Fruit fly (Drosophila melanogaster) whole organism, embryonic: ENCODE measurements around the gene CG7548.
A peak's percentile ranks its signal among the peaks of the same experiment; 100 is the strongest.

Experiments
- Atf-2 ChIP-seq: fragments of 200-800 bp; sonication (Bioruptor generic); optimal IDR thresholded peaks from 2 replicates; lab custom pipeline; 2016; ENCODE audit warnings: missing biosample characterization, missing genetic modification characterization
- B-H1 ChIP-seq: fragments of 200-800 bp; sonication (Bioruptor generic); IDR thresholded peaks from 3 replicates; pipeline ENCODE4 v1.3.6; 2022; ENCODE audit warnings: missing biosample characterization, missing genetic modification characterization
- C15 ChIP-seq: fragments of 200-800 bp; sonication (Bioruptor generic); IDR thresholded peaks from 3 replicates; pipeline ENCODE4 v1.3.6; 2022; ENCODE audit warnings: missing biosample characterization, missing genetic modification characterization
- CG11560 ChIP-seq: fragments of 200-800 bp; sonication (Bioruptor generic); IDR thresholded peaks from 3 replicates; pipeline ENCODE4 v1.3.6; 2022; ENCODE audit warnings: missing biosample characterization, missing genetic modification characterization
- CG17328 ChIP-seq: fragments of 200-800 bp; sonication (Bioruptor generic); IDR thresholded peaks from 2 replicates; pipeline ENCODE4 v1.3.6; 2022; ENCODE audit warnings: missing biosample characterization, missing genetic modification characterization
- CG17359 ChIP-seq: fragments of 200-800 bp; sonication (Bioruptor generic); optimal IDR thresholded peaks from 3 replicates; lab custom pipeline; 2018; ENCODE audit warnings: missing biosample characterization, mild to moderate bottlenecking, missing genetic modification characterization, moderate library complexity
- CG17568 ChIP-seq: fragments of 200-800 bp; sonication (Bioruptor generic); optimal IDR thresholded peaks from 2 replicates; lab custom pipeline; 2018; ENCODE audit warnings: missing biosample characterization, mild to moderate bottlenecking, missing genetic modification characterization, moderate library complexity
- CG17802 ChIP-seq: fragments of 200-800 bp; sonication (Bioruptor generic); optimal IDR thresholded peaks from 2 replicates; lab custom pipeline; 2018; ENCODE audit warnings: missing biosample characterization, mild to moderate bottlenecking, missing genetic modification characterization, moderate library complexity
- CG17912 ChIP-seq: fragments of 200-800 bp; sonication (Bioruptor generic); optimal IDR thresholded peaks from 2 replicates; lab custom pipeline; 2018; ENCODE audit warnings: missing biosample characterization, mild to moderate bottlenecking, missing genetic modification characterization
- CG18011 ChIP-seq: fragments of 200-800 bp; sonication (Bioruptor generic); optimal IDR thresholded peaks from 2 replicates; lab custom pipeline; 2017; ENCODE audit warnings: missing biosample characterization, missing genetic modification characterization, mild to moderate bottlenecking, moderate library complexity, missing genotype
- CG18619 ChIP-seq: fragments of 200-800 bp; sonication (Bioruptor generic); optimal IDR thresholded peaks from 3 replicates; lab custom pipeline; 2017; ENCODE audit warnings: missing biosample characterization, mild to moderate bottlenecking, missing genetic modification characterization
- CG18764 ChIP-seq: fragments of 200-800 bp; sonication (Bioruptor generic); optimal IDR thresholded peaks from 3 replicates; lab custom pipeline; 2016; ENCODE audit warnings: missing biosample characterization, missing genetic modification characterization
- CG2678 ChIP-seq: fragments of 200-800 bp; sonication (Bioruptor generic); optimal IDR thresholded peaks from 3 replicates; lab custom pipeline; 2019; ENCODE audit warnings: missing biosample characterization, mild to moderate bottlenecking, missing genetic modification characterization, moderate library complexity
- CG30431 ChIP-seq: fragments of 200-800 bp; sonication (Bioruptor generic); optimal IDR thresholded peaks from 2 replicates; lab custom pipeline; 2017; ENCODE audit warnings: missing biosample characterization, missing genetic modification characterization
- CG31224 ChIP-seq: fragments of 200-800 bp; sonication (Bioruptor generic); IDR thresholded peaks from 2 replicates; pipeline ENCODE4 v1.3.6; 2022; ENCODE audit warnings: missing biosample characterization, missing genetic modification characterization
- CG34224 ChIP-seq: fragments of 200-800 bp; sonication (Bioruptor generic); IDR thresholded peaks from 3 replicates; pipeline ENCODE4 v1.3.6; 2022; ENCODE audit warnings: missing biosample characterization, missing genetic modification characterization; ENCODE audit not compliant: partially characterized antibody
- CG3995 ChIP-seq: fragments of 200-800 bp; sonication (Bioruptor generic); optimal IDR thresholded peaks from 3 replicates; lab custom pipeline; 2016; ENCODE audit warnings: missing biosample characterization, missing genetic modification characterization
- CG4424 ChIP-seq: fragments of 200-800 bp; sonication (Bioruptor generic); optimal IDR thresholded peaks from 3 replicates; lab custom pipeline; 2016; ENCODE audit warnings: missing biosample characterization, missing genetic modification characterization
- CG6813 ChIP-seq: fragments of 200-800 bp; sonication (Bioruptor generic); optimal IDR thresholded peaks from 2 replicates; lab custom pipeline; 2017; ENCODE audit warnings: missing biosample characterization, missing genetic modification characterization, mild to moderate bottlenecking, moderate library complexity, missing genetic modification reagents
- CG8478 ChIP-seq: fragments of >200 bp; optimal IDR thresholded peaks from 2 replicates; lab custom pipeline; 2018
- Dek ChIP-seq: fragments of 200-800 bp; sonication (Bioruptor generic); optimal IDR thresholded peaks from 3 replicates; lab custom pipeline; 2019; ENCODE audit warnings: missing biosample characterization, mild to moderate bottlenecking, missing genetic modification characterization, moderate library complexity
- E2f2 ChIP-seq: fragments of 200-800 bp; sonication (Bioruptor generic); IDR thresholded peaks from 2 replicates; pipeline ENCODE4 v1.3.6; 2022; ENCODE audit warnings: missing biosample characterization, missing genetic modification characterization
- Ets97D ChIP-seq: fragments of 200-800 bp; sonication (Bioruptor generic); optimal IDR thresholded peaks from 3 replicates; lab custom pipeline; 2016; ENCODE audit warnings: missing biosample characterization, missing genetic modification characterization
- Max ChIP-seq: fragments of 200-800 bp; sonication (Bioruptor generic); optimal IDR thresholded peaks from 2 replicates; lab custom pipeline; 2016; ENCODE audit warnings: missing biosample characterization, mild to moderate bottlenecking, missing genetic modification characterization
- Mes4 ChIP-seq: fragments of 200-800 bp; sonication (Bioruptor generic); optimal IDR thresholded peaks from 2 replicates; lab custom pipeline; 2016; ENCODE audit warnings: missing biosample characterization, missing genetic modification characterization
- NFAT ChIP-seq: fragments of 200-800 bp; sonication (Bioruptor generic); IDR thresholded peaks from 2 replicates; pipeline ENCODE4 v1.3.6; 2022; ENCODE audit warnings: missing biosample characterization, missing genetic modification characterization
- NK7.1 ChIP-seq: fragments of 200-800 bp; sonication (Bioruptor generic); optimal IDR thresholded peaks from 3 replicates; lab custom pipeline; 2016; ENCODE audit warnings: missing biosample characterization, missing genetic modification characterization
- Opbp ChIP-seq: fragments of 200-800 bp; sonication (Bioruptor generic); IDR thresholded peaks from 3 replicates; pipeline ENCODE4 v1.3.6; 2022; ENCODE audit warnings: missing biosample characterization, missing genetic modification characterization; ENCODE audit not compliant: partially characterized antibody
- Ptx1 ChIP-seq: fragments of 200-800 bp; sonication (Bioruptor generic); IDR thresholded peaks from 2 replicates; pipeline ENCODE4 v1.3.6; 2022; ENCODE audit warnings: missing biosample characterization, missing genetic modification characterization
- Six4 ChIP-seq: fragments of 200-800 bp; sonication (Bioruptor generic); optimal IDR thresholded peaks from 2 replicates; lab custom pipeline; 2016; ENCODE audit warnings: missing biosample characterization, missing genetic modification characterization
- Ssrp ChIP-seq: fragments of 200-800 bp; sonication (Bioruptor generic); optimal IDR thresholded peaks from 2 replicates; lab custom pipeline; 2018; ENCODE audit warnings: missing biosample characterization, mild to moderate bottlenecking, missing genetic modification characterization, moderate library complexity
- Tbp ChIP-seq: fragments of >200 bp; optimal IDR thresholded peaks from 2 replicates; lab custom pipeline; 2018; ENCODE audit warnings: missing biosample characterization, missing genetic modification characterization
- Trl ChIP-seq, 3 experiments: fragments of >200 bp in 2 of 3; fragments of 200-800 bp in 1 of 3; sonication (Bioruptor generic) in 1 of 3; optimal IDR thresholded peaks; 2 replicates in 1 of 3; 3 replicates in 2 of 3; lab custom pipeline; 2016 to 2017; ENCODE audit warnings: missing biosample characterization in 1 of 3, missing genetic modification characterization in 1 of 3
- ac ChIP-seq: fragments of 200-800 bp; sonication (Bioruptor generic); optimal IDR thresholded peaks from 3 replicates; lab custom pipeline; 2017; ENCODE audit warnings: missing biosample characterization, mild to moderate bottlenecking, missing genetic modification characterization
- az2 ChIP-seq: fragments of 200-800 bp; sonication (Bioruptor generic); optimal IDR thresholded peaks from 3 replicates; lab custom pipeline; 2016; ENCODE audit warnings: missing biosample characterization, missing genetic modification characterization
- br ChIP-seq: fragments of >200 bp; optimal IDR thresholded peaks from 2 replicates; lab custom pipeline; 2017
- chm ChIP-seq: fragments of 200-800 bp; sonication (Bioruptor generic); IDR thresholded peaks from 2 replicates; pipeline ENCODE4 v1.3.6; 2022; ENCODE audit warnings: missing biosample characterization, missing genetic modification characterization
- crp ChIP-seq, 2 experiments: fragments of 200-800 bp; sonication (Bioruptor generic); optimal IDR thresholded peaks; 2 replicates in 1 of 2; 3 replicates in 1 of 2; lab custom pipeline; 2017; ENCODE audit warnings: missing biosample characterization in 2 of 2, missing genetic modification characterization in 2 of 2, mild to moderate bottlenecking in 1 of 2, moderate library complexity in 1 of 2
- dimm ChIP-seq: fragments of 200-800 bp; sonication (Bioruptor generic); IDR thresholded peaks from 2 replicates; pipeline ENCODE4 v1.3.6; 2022; ENCODE audit warnings: missing biosample characterization, missing genetic modification characterization
- en ChIP-seq: fragments of 200-800 bp; sonication (Bioruptor generic); optimal IDR thresholded peaks from 2 replicates; lab custom pipeline; 2016; ENCODE audit warnings: missing biosample characterization, missing genetic modification characterization
- exex ChIP-seq: fragments of 200-800 bp; sonication (Bioruptor generic); optimal IDR thresholded peaks from 4 replicates; lab custom pipeline; 2018; ENCODE audit warnings: missing biosample characterization, mild to moderate bottlenecking, missing genetic modification characterization, moderate library complexity
- fd102C ChIP-seq: fragments of 200-800 bp; sonication (Bioruptor generic); optimal IDR thresholded peaks from 2 replicates; lab custom pipeline; 2018; ENCODE audit warnings: missing biosample characterization, mild to moderate bottlenecking, missing genetic modification characterization, moderate library complexity
- fru ChIP-seq: fragments of >200 bp; optimal IDR thresholded peaks from 2 replicates; lab custom pipeline; 2017
- insv ChIP-seq, 2 experiments: fragments of 200-800 bp; sonication (Bioruptor generic); optimal IDR thresholded peaks; 3 replicates each; lab custom pipeline; 2016 to 2018; ENCODE audit warnings: missing biosample characterization in 2 of 2, missing genetic modification characterization in 2 of 2
- p53 ChIP-seq: fragments of 200-800 bp; sonication (Bioruptor generic); optimal IDR thresholded peaks from 2 replicates; lab custom pipeline; 2016; ENCODE audit warnings: missing biosample characterization, missing genetic modification characterization
- pan ChIP-seq, 4 experiments: fragments of >200 bp in 3 of 4; fragments of 200-800 bp in 1 of 4; sonication (Bioruptor generic) in 1 of 4; optimal IDR thresholded peaks in 3 of 4; IDR thresholded peaks in 1 of 4; 2 replicates each; pipeline versions ENCODE4 v1.3.6 to Lab custom; 2017 to 2022; ENCODE audit warnings: missing biosample characterization in 2 of 4, missing genetic modification characterization in 2 of 4, mixed read lengths in 1 of 4
- sim ChIP-seq: fragments of 200-800 bp; sonication (Bioruptor generic); IDR thresholded peaks from 2 replicates; pipeline ENCODE4 v1.3.6; 2022; ENCODE audit warnings: missing biosample characterization, missing genetic modification characterization
- so ChIP-seq: fragments of 200-800 bp; sonication (Bioruptor generic); IDR thresholded peaks from 3 replicates; pipeline ENCODE4 v1.3.6; 2022; ENCODE audit warnings: missing biosample characterization, missing genetic modification characterization
- wek ChIP-seq: fragments of 200-800 bp; sonication (Bioruptor generic); optimal IDR thresholded peaks from 3 replicates; lab custom pipeline; 2018; ENCODE audit warnings: missing biosample characterization, mild to moderate bottlenecking, missing genetic modification characterization, moderate library complexity

The CG7548 gene

dm6 chr3L:7510414-7511384 is 4.7 kb upstream of the CG7548 start, which contains the start of gene CG7546 (continued):
- TF ChIP-seq CG4424 (GFP tag; lab: Kevin White, UChicago): peak; percentile 12
- no peak for TF ChIP-seq CG11560
- no peak for TF ChIP-seq CG17912 (GFP tag; lab: Kevin White, UChicago)
- TF ChIP-seq p53: no peak
- TF ChIP-seq CG17568 (GFP tag; lab: Kevin White, UChicago): no peak
- TF ChIP-seq CG2678 (tag; lab: Kevin White, UChicago): no peak
- TF ChIP-seq Mes4 (GFP tag; lab: Kevin White, UChicago): no peak
- peak; percentile 38 for TF ChIP-seq Ssrp (tag; lab: Kevin White, UChicago)
- TF ChIP-seq CG18619: peak; percentile 34
- peak; percentile 16 for TF ChIP-seq Dek (tag; lab: Kevin White, UChicago)
- no peak for TF ChIP-seq B-H1
- no peak for TF ChIP-seq en
- no peak for TF ChIP-seq dimm (GFP tag; lab: Robert Waterston, UW)
- peak; percentile 50 for TF ChIP-seq az2 (GFP tag; lab: Kevin White, UChicago)
- no peak for TF ChIP-seq CG8478 (lab: Kevin White, UChicago)
- TF ChIP-seq CG31224 (GFP tag; lab: Robert Waterston, UW): no peak
- TF ChIP-seq CG17328: no peak
- TF ChIP-seq CG17359 (tag; lab: Kevin White, UChicago): no peak
- TF ChIP-seq wek (GFP tag; lab: Kevin White, UChicago): no peak
- peak; percentile 35 for TF ChIP-seq Atf-2 (GFP tag; lab: Kevin White, UChicago)
- TF ChIP-seq fru (lab: Kevin White, UChicago): no peak
- no peak for TF ChIP-seq ac (GFP tag; lab: Kevin White, UChicago)
- no peak; the same call in 1 of the 2 replicates for TF ChIP-seq NFAT (GFP tag; lab: Robert Waterston, UW)
- no peak for TF ChIP-seq NK7.1 (GFP tag; lab: Kevin White, UChicago)
- no peak for TF ChIP-seq pan (optimal IDR thresholded peaks at IDR 0.05; lab: Kevin White, UChicago)
- no peak for TF ChIP-seq pan (GFP tag; optimal IDR thresholded peaks at IDR 0.05 in 1 of 2, IDR thresholded peaks at IDR 0.05 in 1 of 2)
- TF ChIP-seq Ptx1: peak; percentile 44; the same call in 1 of the 2 replicates
- no peak for TF ChIP-seq insv (GFP tag; optimal IDR thresholded peaks at IDR 0.05; lab: Kevin White, UChicago)
- TF ChIP-seq CG17802 (tag; lab: Kevin White, UChicago): no peak
- TF ChIP-seq Tbp (GFP tag; lab: Kevin White, UChicago): no peak
- TF ChIP-seq CG34224 (GFP tag; lab: Robert Waterston, UW): no peak
- TF ChIP-seq CG6813 (GFP tag; lab: Kevin White, UChicago): no peak
- TF ChIP-seq crp (GFP tag; optimal IDR thresholded peaks at IDR 0.05; lab: Kevin White, UChicago): no peak
- peak; percentile 39 for TF ChIP-seq Ets97D (GFP tag; lab: Kevin White, UChicago)
- TF ChIP-seq CG18764 (GFP tag; lab: Kevin White, UChicago): no peak
- no peak for TF ChIP-seq CG18011 (GFP tag; lab: Kevin White, UChicago)
- no peak for TF ChIP-seq Max (GFP tag; lab: Kevin White, UChicago)
- no peak for TF ChIP-seq Trl (optimal IDR thresholded peaks at IDR 0.05; lab: Kevin White, UChicago)
- no peak for TF ChIP-seq Trl (GFP tag; optimal IDR thresholded peaks at IDR 0.05; lab: Kevin White, UChicago)
- TF ChIP-seq so: no peak
- TF ChIP-seq CG30431 (GFP tag; lab: Kevin White, UChicago): no peak
- TF ChIP-seq C15 (GFP tag; lab: Robert Waterston, UW): no peak
- TF ChIP-seq chm (GFP tag; lab: Robert Waterston, UW): no peak
- peak; percentile 92 for TF ChIP-seq E2f2
- TF ChIP-seq sim (GFP tag; lab: Robert Waterston, UW): no peak
- no peak for TF ChIP-seq Six4 (GFP tag; lab: Kevin White, UChicago)
- TF ChIP-seq exex (tag; lab: Kevin White, UChicago): no peak
- TF ChIP-seq br: no peak
- no peak for TF ChIP-seq fd102C (GFP tag; lab: Kevin White, UChicago)
- no peak for TF ChIP-seq Opbp (GFP tag; lab: Robert Waterston, UW)
- TF ChIP-seq CG3995 (GFP tag; lab: Kevin White, UChicago): no peak
